Worm (Caenorhabditis elegans) whole organism, early embryonic: Measurements from ENCODE around the gene nkb-3.

Experiments
- B0310.2 ChIP-seq: sonication (generic microtip); optimal IDR thresholded peaks from 2 replicates; lab custom pipeline; 2016; ENCODE audit warnings: mild to moderate bottlenecking, missing genetic modification characterization, missing compliant biosample characterization
- F13C5.2 ChIP-seq: sonication (generic microtip); optimal IDR thresholded peaks from 2 replicates; lab custom pipeline; 2017; ENCODE audit warnings: mild to moderate bottlenecking, missing genetic modification characterization, inconsistent platforms, missing compliant biosample characterization
- aly-1 ChIP-seq: sonication (generic microtip); optimal IDR thresholded peaks from 2 replicates; lab custom pipeline; 2016; ENCODE audit warnings: missing genetic modification characterization, missing compliant biosample characterization
- ama-1 ChIP-seq: fragments of 150-350 bp; optimal IDR thresholded peaks from 2 replicates; lab custom pipeline; 2014
- ceh-13 ChIP-seq: fragments of 200-800 bp; sonication (Bioruptor generic); optimal IDR thresholded peaks from 2 replicates; lab custom pipeline; 2018; ENCODE audit warnings: mild to moderate bottlenecking, missing genetic modification characterization, missing compliant biosample characterization
- ceh-36 ChIP-seq: sonication (generic microtip); optimal IDR thresholded peaks from 2 replicates; lab custom pipeline; 2016; ENCODE audit warnings: missing genetic modification characterization, inconsistent platforms, missing compliant biosample characterization
- ets-7 ChIP-seq: sonication (generic microtip); optimal IDR thresholded peaks from 2 replicates; lab custom pipeline; 2016; ENCODE audit warnings: missing genotype, missing genetic modification characterization, missing compliant biosample characterization
- flt-1 ChIP-seq: fragments of 200-800 bp; sonication (Bioruptor generic); IDR thresholded peaks from 2 replicates; pipeline ENCODE4 v1.3.6; 2022; ENCODE audit warnings: missing genetic modification characterization, missing compliant biosample characterization
- hmbx-1 ChIP-seq: sonication (generic microtip); optimal IDR thresholded peaks from 2 replicates; lab custom pipeline; 2016; ENCODE audit warnings: mild to moderate bottlenecking, missing genetic modification characterization, missing compliant biosample characterization
- hmg-4 ChIP-seq: fragments of 200-800 bp; sonication (Bioruptor generic); optimal IDR thresholded peaks from 2 replicates; lab custom pipeline; 2018; ENCODE audit warnings: mild to moderate bottlenecking, missing genetic modification characterization, missing compliant biosample characterization
- hnd-1 ChIP-seq: sonication (generic microtip); optimal IDR thresholded peaks from 2 replicates; lab custom pipeline; 2016; ENCODE audit warnings: missing genetic modification characterization, missing compliant biosample characterization
- pes-1 ChIP-seq: fragments of 200-800 bp; sonication (Bioruptor generic); IDR thresholded peaks from 2 replicates; pipeline ENCODE4 v1.3.6; 2022; ENCODE audit warnings: missing genetic modification reagents, missing genetic modification characterization, missing compliant biosample characterization
- scrt-1 ChIP-seq: fragments of 200-800 bp; sonication (Bioruptor generic); IDR thresholded peaks from 2 replicates; pipeline ENCODE4 v1.3.6; 2022; ENCODE audit warnings: missing genetic modification characterization, missing compliant biosample characterization
- sea-1 ChIP-seq: fragments of 200-800 bp; sonication (Bioruptor generic); conservative IDR thresholded peaks from 2 replicates; pipeline ENCODE4 v1.3.6; 2022; ENCODE audit warnings: missing genetic modification characterization, missing compliant biosample characterization
- tbx-11 ChIP-seq: fragments of 200-800 bp; sonication (Bioruptor generic); IDR thresholded peaks from 2 replicates; pipeline ENCODE4 v1.3.6; 2022; ENCODE audit warnings: missing genetic modification characterization, missing compliant biosample characterization
- tbx-37 ChIP-seq: fragments of 200-800 bp; sonication (Bioruptor generic); conservative IDR thresholded peaks from 2 replicates; pipeline ENCODE4 v1.3.6; 2022; ENCODE audit warnings: missing genetic modification reagents, missing genetic modification characterization, missing compliant biosample characterization
- tra-4 ChIP-seq: sonication (generic microtip); optimal IDR thresholded peaks from 2 replicates; lab custom pipeline; 2017; ENCODE audit warnings: missing genetic modification characterization, missing compliant biosample characterization

Gene nkb-3

DNA sequence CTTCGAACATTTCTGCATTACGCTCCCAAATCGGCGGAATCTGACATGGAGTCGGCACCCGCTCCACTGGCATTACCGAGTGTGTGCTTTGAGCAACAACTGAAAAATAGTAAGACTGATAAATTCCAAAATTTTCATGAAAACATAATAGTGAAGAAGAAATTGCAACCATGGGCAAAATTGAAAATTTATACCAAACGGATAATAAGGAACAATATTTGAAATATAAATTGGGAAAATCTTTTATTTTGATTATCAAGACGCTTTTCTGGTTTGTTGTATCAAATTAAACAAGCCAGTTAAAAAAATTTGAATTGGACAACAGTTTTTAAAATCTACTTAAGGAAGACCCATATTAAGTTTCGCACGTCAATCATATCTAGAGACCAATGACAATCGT, 23.2 kb upstream of the nkb-3 start, which contains the start of gene ZK1086.2:
TSS of gene ZK1086.2 (minus strand) at position 101 of the 400 bp plus-strand sequence.
- TF ChIP-seq pes-1 (GFP tag; lab: Robert Waterston, UW) (no peak), hmg-4 (GFP tag; lab: Kevin White, UChicago) (no peak)

DNA sequence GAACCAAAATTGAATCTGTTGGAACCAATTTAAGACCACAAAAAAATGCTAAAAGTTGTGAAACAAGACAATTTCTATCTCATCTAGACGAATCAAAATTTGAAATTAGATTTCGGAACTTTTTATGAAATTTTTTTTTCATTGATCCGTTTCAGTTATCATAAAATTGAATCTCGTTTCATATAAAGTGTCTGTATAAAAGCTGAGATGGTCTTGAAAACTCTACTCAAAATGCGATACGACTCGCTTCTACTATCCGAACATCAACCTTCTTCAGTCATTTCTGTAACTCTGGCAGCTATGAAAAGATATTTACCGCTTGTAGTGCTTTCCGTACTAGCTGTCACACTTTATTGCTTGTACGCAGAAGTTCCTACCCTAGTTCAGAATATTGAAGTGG, 20.2 kb upstream of the nkb-3 start, which contains the start of gene ZK1086.3:
TSS of gene ZK1086.3 (plus strand) at position 301 of the 400 bp plus-strand sequence.
- TF ChIP-seq flt-1 (GFP tag; lab: Robert Waterston, UW) (no peak), tbx-11 (GFP tag; lab: Robert Waterston, UW) (no peak), hmg-4 (GFP tag; lab: Kevin White, UChicago) (no peak), tbx-37 (GFP tag; lab: Robert Waterston, UW) (no peak), ceh-36 (no peak), scrt-1 (GFP tag; lab: Robert Waterston, UW) (no peak), ceh-13 (no peak), hmbx-1 (no peak)

DNA sequence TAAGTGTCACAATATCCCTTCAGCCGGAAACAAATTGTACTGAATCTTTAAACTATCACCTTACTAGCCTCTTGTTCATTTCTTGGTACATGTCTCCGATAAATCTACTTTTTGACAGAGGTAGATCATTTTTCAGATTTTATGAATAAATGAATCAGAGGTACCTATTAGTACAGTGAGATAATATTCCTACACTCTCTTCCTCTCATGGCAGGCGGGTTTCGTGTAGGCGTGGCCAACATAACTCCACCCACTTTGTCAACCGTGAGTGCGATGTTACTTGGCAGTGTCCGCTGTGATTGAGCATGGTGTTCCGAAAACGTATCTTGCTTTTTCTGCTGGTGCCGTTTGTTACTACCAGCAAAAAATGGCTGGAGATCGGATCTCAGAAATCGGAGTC, 14.9 kb upstream of the nkb-3 start, which contains the start of gene F55F3.4:
TSS of gene F55F3.4 (plus strand) at position 301 of the 400 bp plus-strand sequence.
- TF ChIP-seq hnd-1: no peak
- TF ChIP-seq tbx-37 (GFP tag; lab: Robert Waterston, UW): no peak
- TF ChIP-seq flt-1 (GFP tag; lab: Robert Waterston, UW): no peak
- no peak for TF ChIP-seq ets-7
- TF ChIP-seq tra-4 (tag; lab: Kevin White, UChicago): no peak
- TF ChIP-seq hmbx-1: no peak
- TF ChIP-seq ceh-13: no peak
- no peak for TF ChIP-seq sea-1
- TF ChIP-seq tbx-11 (GFP tag; lab: Robert Waterston, UW): no peak
- TF ChIP-seq ceh-36: no peak
- no peak for TF ChIP-seq scrt-1 (GFP tag; lab: Robert Waterston, UW)
- no peak for TF ChIP-seq aly-1
- TF ChIP-seq hmg-4 (GFP tag; lab: Kevin White, UChicago): no peak
- TF ChIP-seq pes-1 (GFP tag; lab: Robert Waterston, UW): no peak
- no peak for TF ChIP-seq ama-1 (lab: Kevin White, UChicago)

DNA sequence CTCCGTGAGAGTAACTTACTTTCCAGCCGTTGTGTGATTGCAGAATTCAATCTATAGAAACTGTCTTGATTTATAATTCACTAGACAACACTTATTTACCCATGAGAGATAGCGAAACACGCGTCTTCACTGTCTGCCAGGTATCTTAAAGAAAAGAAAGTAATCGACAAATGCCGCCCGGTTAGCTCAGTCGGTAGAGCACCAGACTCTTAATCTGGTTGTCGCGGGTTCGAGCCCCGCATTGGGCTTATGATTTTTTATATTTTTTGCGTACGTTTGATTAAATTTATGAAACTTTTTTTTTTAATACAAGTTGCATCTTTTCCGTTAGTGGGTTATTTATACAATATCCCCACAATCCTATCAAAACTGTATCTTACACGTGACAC, 11.7 kb upstream of the nkb-3 start:
- TF ChIP-seq sea-1: no peak
- no peak for TF ChIP-seq hmg-4 (GFP tag; lab: Kevin White, UChicago)
- no peak for TF ChIP-seq pes-1 (GFP tag; lab: Robert Waterston, UW)
- TF ChIP-seq scrt-1 (GFP tag; lab: Robert Waterston, UW): no peak
- no peak for TF ChIP-seq flt-1 (GFP tag; lab: Robert Waterston, UW)

DNA sequence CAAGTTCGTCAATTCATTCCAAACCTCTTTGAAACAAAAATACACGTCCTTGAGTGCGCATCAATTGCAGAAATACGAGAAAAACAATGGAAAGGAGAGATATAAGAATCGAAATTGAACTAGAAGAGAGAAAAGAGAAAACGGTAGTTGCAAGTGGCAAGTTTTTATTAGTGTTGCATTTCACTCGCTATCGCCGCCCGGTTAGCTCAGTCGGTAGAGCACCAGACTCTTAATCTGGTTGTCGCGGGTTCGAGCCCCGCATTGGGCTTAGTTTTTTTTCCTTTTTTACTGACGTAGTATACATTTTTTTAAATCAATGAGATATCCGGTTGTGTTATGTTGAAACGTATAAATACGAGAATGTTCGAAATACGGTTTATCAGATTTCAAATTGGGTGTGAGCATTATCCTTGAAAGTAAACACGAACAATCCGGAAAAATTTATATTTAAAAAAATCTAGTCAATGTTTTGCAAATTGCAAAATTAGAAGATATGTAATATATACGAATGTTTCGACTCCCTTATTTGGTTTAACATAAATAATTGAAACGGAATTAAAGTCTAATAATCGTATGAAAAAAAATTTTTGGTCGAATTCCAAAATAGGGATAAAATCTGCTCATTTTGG, 11.2 kb upstream of the nkb-3 start:
- TF ChIP-seq hnd-1 (peak; percentile 14), ama-1 (lab: Kevin White, UChicago) (no peak), B0310.2 (tag; lab: Kevin White, UChicago) (no peak), ets-7 (no peak), tbx-37 (GFP tag; lab: Robert Waterston, UW) (0 out of 2 replicates have a peak, but pooled peaks have one; percentile 22), sea-1 (no peak), pes-1 (GFP tag; lab: Robert Waterston, UW) (no peak; the same call in 1 of the 2 replicates), ceh-13 (no peak), flt-1 (GFP tag; lab: Robert Waterston, UW) (peak; percentile 42; the same call in 1 of the 2 replicates), hmbx-1 (no peak), scrt-1 (GFP tag; lab: Robert Waterston, UW) (0 out of 2 replicates have a peak, but pooled peaks have one; percentile 36), hmg-4 (GFP tag; lab: Kevin White, UChicago) (no peak), F13C5.2 (tag; lab: Kevin White, UChicago) (peak; percentile 24), aly-1 (no peak), tbx-11 (GFP tag; lab: Robert Waterston, UW) (peak; percentile 51; the same call in 1 of the 2 replicates), ceh-36 (no peak), tra-4 (tag; lab: Kevin White, UChicago) (no peak)

DNA sequence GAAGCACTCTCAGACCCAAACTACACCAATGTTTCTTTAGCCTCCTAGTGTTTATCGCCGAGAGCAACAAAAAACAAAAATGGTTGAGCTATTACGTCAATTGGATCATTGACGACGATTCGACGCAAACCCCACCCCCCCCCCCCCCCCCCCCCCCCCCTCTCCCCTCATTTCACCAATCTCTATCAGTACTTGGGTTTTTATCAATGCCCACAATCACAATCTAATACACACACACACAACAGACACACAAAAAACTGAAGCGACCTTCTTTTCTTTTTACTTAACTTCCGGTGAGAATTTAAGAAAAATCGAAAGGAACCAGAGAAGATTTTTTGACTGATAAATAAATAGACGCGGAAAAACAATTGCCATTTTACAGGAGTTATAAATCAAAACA, 5.2 kb upstream of the nkb-3 start:
- TF ChIP-seq flt-1 (GFP tag; lab: Robert Waterston, UW) (no peak), hmg-4 (GFP tag; lab: Kevin White, UChicago) (no peak), tbx-11 (GFP tag; lab: Robert Waterston, UW) (no peak), F13C5.2 (tag; lab: Kevin White, UChicago) (no peak), ama-1 (lab: Kevin White, UChicago) (no peak)

DNA sequence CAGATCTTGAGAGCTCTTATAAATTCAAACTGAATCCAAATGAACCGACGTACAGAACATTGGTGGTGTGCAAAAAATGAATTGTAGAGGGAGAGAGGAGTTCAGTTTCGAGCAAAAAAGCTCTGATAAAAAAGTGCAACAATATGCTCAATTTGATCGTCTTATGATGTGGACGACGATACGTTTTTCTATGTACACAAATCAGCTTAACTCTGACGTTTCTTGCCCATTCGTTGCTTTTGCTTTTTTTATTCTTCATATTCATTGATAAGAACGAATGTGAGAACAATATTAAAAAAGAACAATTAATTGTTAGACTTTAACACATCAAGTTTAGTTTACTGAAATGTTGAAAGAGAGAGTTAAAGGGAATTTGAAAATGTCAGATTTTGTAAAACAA, 3.8 kb upstream of the nkb-3 start:
- TF ChIP-seq tbx-37 (GFP tag; lab: Robert Waterston, UW): no peak
- TF ChIP-seq flt-1 (GFP tag; lab: Robert Waterston, UW): no peak
- TF ChIP-seq aly-1: no peak
- no peak for TF ChIP-seq hnd-1
- no peak for TF ChIP-seq ceh-13
- no peak for TF ChIP-seq ama-1 (lab: Kevin White, UChicago)
- TF ChIP-seq ceh-36: no peak
- no peak for TF ChIP-seq hmbx-1
- no peak for TF ChIP-seq tra-4 (tag; lab: Kevin White, UChicago)
- no peak for TF ChIP-seq sea-1
- TF ChIP-seq ets-7: no peak
- TF ChIP-seq pes-1 (GFP tag; lab: Robert Waterston, UW): no peak
- no peak for TF ChIP-seq tbx-11 (GFP tag; lab: Robert Waterston, UW)
- TF ChIP-seq scrt-1 (GFP tag; lab: Robert Waterston, UW): no peak
- no peak for TF ChIP-seq B0310.2 (tag; lab: Kevin White, UChicago)
- TF ChIP-seq F13C5.2 (tag; lab: Kevin White, UChicago): no peak
- TF ChIP-seq hmg-4 (GFP tag; lab: Kevin White, UChicago): no peak

DNA sequence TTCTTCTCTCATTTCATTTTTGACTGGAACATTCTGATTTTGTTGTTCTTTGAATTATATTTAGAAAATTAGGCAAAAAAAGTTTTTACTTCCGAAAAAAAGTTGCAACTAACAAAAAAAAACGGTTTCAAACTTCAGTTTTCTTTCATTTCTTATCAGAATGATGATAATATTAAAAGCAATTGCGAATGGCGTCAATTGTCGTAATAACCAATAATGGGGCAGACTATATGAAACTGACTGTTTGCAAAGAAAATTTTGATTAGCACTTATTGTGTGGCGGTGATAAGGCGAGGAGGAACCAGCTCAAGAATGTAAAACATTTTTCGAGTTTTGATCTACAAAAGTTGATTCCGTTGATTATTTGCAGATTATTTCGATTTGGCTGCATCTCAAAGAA, 2.4 kb upstream of the nkb-3 start:
- no peak for TF ChIP-seq ets-7
- TF ChIP-seq tbx-37 (GFP tag; lab: Robert Waterston, UW): no peak
